Fruit fly (Drosophila melanogaster) whole organism, embryonic: Measurements from ENCODE around the gene gish.
A peak's percentile ranks its signal among the peaks of the same experiment; 100 is the strongest.

Experiments used
- Ada2b ChIP-seq: fragments of 200-800 bp; sonication (Bioruptor generic); IDR thresholded peaks from 2 replicates; pipeline ENCODE4 v1.3.6; 2022; ENCODE audit warnings: missing biosample characterization, missing genetic modification characterization
- Asciz ChIP-seq: fragments of 200-800 bp; sonication (Bioruptor generic); optimal IDR thresholded peaks from 2 replicates; lab custom pipeline; 2017; ENCODE audit warnings: missing biosample characterization, mild to moderate bottlenecking, missing genetic modification characterization, missing genetic modification reagents
- Awh ChIP-seq: fragments of 200-800 bp; sonication (Bioruptor generic); IDR thresholded peaks from 2 replicates; pipeline ENCODE4, ENCODE4 v1.3.6; 2022; ENCODE audit warnings: missing biosample characterization, missing genetic modification characterization
- BtbVII ChIP-seq: fragments of 200-800 bp; sonication (Bioruptor generic); optimal IDR thresholded peaks from 3 replicates; lab custom pipeline; 2017; ENCODE audit warnings: missing biosample characterization, mild to moderate bottlenecking, missing genetic modification characterization
- CG10321 ChIP-seq: fragments of 200-800 bp; sonication (Bioruptor generic); IDR thresholded peaks from 2 replicates; pipeline ENCODE4 v1.3.6; 2022; ENCODE audit warnings: missing biosample characterization, missing genetic modification characterization
- CG11504 ChIP-seq: fragments of 200-800 bp; sonication (Bioruptor generic); optimal IDR thresholded peaks from 3 replicates; lab custom pipeline; 2019; ENCODE audit warnings: missing biosample characterization, mild to moderate bottlenecking, missing genetic modification characterization, moderate library complexity
- CG12155 ChIP-seq: fragments of 200-800 bp; sonication (Bioruptor generic); optimal IDR thresholded peaks from 3 replicates; lab custom pipeline; 2016; ENCODE audit warnings: missing biosample characterization, missing genetic modification characterization
- CG12219 ChIP-seq: fragments of 200-800 bp; sonication (Bioruptor generic); optimal IDR thresholded peaks from 3 replicates; lab custom pipeline; 2018; ENCODE audit warnings: missing biosample characterization, mild to moderate bottlenecking, missing genetic modification characterization
- CG13624 ChIP-seq: fragments of 200-800 bp; sonication (Bioruptor generic); optimal IDR thresholded peaks from 2 replicates; lab custom pipeline; 2016; ENCODE audit warnings: missing biosample characterization, missing genetic modification characterization
- CG13775 ChIP-seq: fragments of 200-800 bp; sonication (Bioruptor generic); optimal IDR thresholded peaks from 3 replicates; lab custom pipeline; 2017; ENCODE audit warnings: missing biosample characterization, mild to moderate bottlenecking, missing genetic modification characterization
- CG15269 ChIP-seq: fragments of 200-800 bp; sonication (Bioruptor generic); optimal IDR thresholded peaks from 2 replicates; lab custom pipeline; 2018; ENCODE audit warnings: missing biosample characterization, mild to moderate bottlenecking, missing genetic modification characterization, moderate library complexity
- CG2116 ChIP-seq: fragments of 200-800 bp; sonication (Bioruptor generic); optimal IDR thresholded peaks from 3 replicates; lab custom pipeline; 2018; ENCODE audit warnings: missing biosample characterization, mild to moderate bottlenecking, missing genetic modification characterization
- CG3281 ChIP-seq: fragments of 200-800 bp; sonication (Bioruptor generic); optimal IDR thresholded peaks from 3 replicates; lab custom pipeline; 2017; ENCODE audit warnings: missing biosample characterization, mild to moderate bottlenecking, missing genetic modification characterization
- CG4820 ChIP-seq: fragments of 200-800 bp; sonication (Bioruptor generic); optimal IDR thresholded peaks from 3 replicates; lab custom pipeline; 2016; ENCODE audit warnings: missing biosample characterization, missing genetic modification characterization
- CG6854 ChIP-seq: fragments of 200-800 bp; sonication (Bioruptor generic); optimal IDR thresholded peaks from 3 replicates; lab custom pipeline; 2017; ENCODE audit warnings: missing biosample characterization, mild to moderate bottlenecking, missing genetic modification characterization
- CG7963 ChIP-seq: fragments of 200-800 bp; sonication (Bioruptor generic); IDR thresholded peaks from 3 replicates; pipeline ENCODE4 v1.3.6; 2022; ENCODE audit warnings: missing biosample characterization, missing genetic modification characterization; ENCODE audit not compliant: partially characterized antibody
- CG8281 ChIP-seq: fragments of 200-800 bp; sonication (Bioruptor generic); optimal IDR thresholded peaks from 2 replicates; lab custom pipeline; 2018; ENCODE audit warnings: missing biosample characterization, mild to moderate bottlenecking, missing genetic modification characterization, moderate library complexity
- CG8359 ChIP-seq: fragments of 200-800 bp; sonication (Bioruptor generic); optimal IDR thresholded peaks from 2 replicates; lab custom pipeline; 2017; ENCODE audit warnings: missing biosample characterization, mild to moderate bottlenecking, missing genetic modification characterization, borderline replicate concordance
- CHES-1-like ChIP-seq: fragments of 200-800 bp; sonication (Bioruptor generic); optimal IDR thresholded peaks from 2 replicates; lab custom pipeline; 2016; ENCODE audit warnings: missing biosample characterization, missing genetic modification characterization
- D19A ChIP-seq: fragments of 200-800 bp; optimal IDR thresholded peaks from 3 replicates; lab custom pipeline; 2019; ENCODE audit warnings: missing biosample characterization, mild to moderate bottlenecking, missing genetic modification characterization, moderate library complexity
- Dek ChIP-seq: fragments of 200-800 bp; sonication (Bioruptor generic); optimal IDR thresholded peaks from 3 replicates; lab custom pipeline; 2019; ENCODE audit warnings: missing biosample characterization, mild to moderate bottlenecking, missing genetic modification characterization, moderate library complexity
- Dip2 ChIP-seq: fragments of 200-800 bp; sonication (Bioruptor generic); IDR thresholded peaks from 2 replicates; pipeline ENCODE4 v1.3.6; 2022; ENCODE audit warnings: missing biosample characterization, missing genetic modification characterization
- Dip3 ChIP-seq: fragments of 200-800 bp; sonication (Bioruptor generic); optimal IDR thresholded peaks from 3 replicates; lab custom pipeline; 2016; ENCODE audit warnings: missing biosample characterization, missing genetic modification characterization
- Doc2 ChIP-seq: fragments of 200-800 bp; sonication (Bioruptor generic); IDR thresholded peaks from 2 replicates; pipeline ENCODE4 v1.3.6; 2022; ENCODE audit warnings: missing biosample characterization, missing genetic modification characterization
- Dref ChIP-seq: fragments of 200-800 bp; sonication (Bioruptor generic); IDR thresholded peaks from 2 replicates; pipeline ENCODE4 v1.3.6; 2022; ENCODE audit warnings: missing biosample characterization, missing genetic modification characterization
- ERR ChIP-seq: fragments of 200-800 bp; sonication (Bioruptor generic); optimal IDR thresholded peaks from 2 replicates; lab custom pipeline; 2016; ENCODE audit warnings: missing biosample characterization, missing genetic modification characterization
- Fer3 ChIP-seq: fragments of 200-800 bp; sonication (Bioruptor generic); optimal IDR thresholded peaks from 2 replicates; lab custom pipeline; 2018; ENCODE audit warnings: missing biosample characterization, mild to moderate bottlenecking, missing genetic modification characterization, moderate library complexity
- HLHmδ ChIP-seq: fragments of 200-800 bp; sonication (Bioruptor generic); optimal IDR thresholded peaks from 2 replicates; lab custom pipeline; 2018; ENCODE audit warnings: missing biosample characterization, mild to moderate bottlenecking, missing genetic modification characterization, moderate library complexity
- Lim3 ChIP-seq: fragments of 200-800 bp; sonication (Bioruptor generic); IDR thresholded peaks from 2 replicates; pipeline ENCODE4 v1.3.6; 2022; ENCODE audit warnings: missing biosample characterization, missing genetic modification characterization
- Nf-YB ChIP-seq: fragments of 200-800 bp; sonication (Bioruptor generic); optimal IDR thresholded peaks from 3 replicates; lab custom pipeline; 2019; ENCODE audit warnings: missing biosample characterization, mild to moderate bottlenecking, missing genetic modification characterization, moderate library complexity
- Nf-YC ChIP-seq: fragments of 200-800 bp; optimal IDR thresholded peaks from 3 replicates; lab custom pipeline; 2019; ENCODE audit warnings: missing biosample characterization, mild to moderate bottlenecking, missing genetic modification characterization, moderate library complexity
- Oaz ChIP-seq: fragments of 200-800 bp; sonication (Bioruptor generic); IDR thresholded peaks from 2 replicates; pipeline ENCODE4 v1.3.6; 2022; ENCODE audit warnings: missing biosample characterization, missing genetic modification characterization
- Optix ChIP-seq: fragments of 200-800 bp; sonication (Bioruptor generic); IDR thresholded peaks from 3 replicates; pipeline ENCODE4 v1.3.6; 2022; ENCODE audit warnings: missing biosample characterization, missing genetic modification characterization
- Vsx1 ChIP-seq: fragments of 200-800 bp; sonication (Bioruptor generic); optimal IDR thresholded peaks from 2 replicates; lab custom pipeline; 2017; ENCODE audit warnings: missing biosample characterization, mild to moderate bottlenecking, missing genetic modification characterization, missing genetic modification reagents
- ac ChIP-seq: fragments of 200-800 bp; sonication (Bioruptor generic); optimal IDR thresholded peaks from 3 replicates; lab custom pipeline; 2017; ENCODE audit warnings: missing biosample characterization, mild to moderate bottlenecking, missing genetic modification characterization
- ato ChIP-seq: fragments of 200-800 bp; sonication (Bioruptor generic); IDR thresholded peaks from 2 replicates; pipeline ENCODE4 v1.3.6; 2022; ENCODE audit warnings: missing biosample characterization, missing genetic modification characterization; ENCODE audit not compliant: partially characterized antibody
- btn ChIP-seq: fragments of 200-800 bp; sonication (Bioruptor generic); optimal IDR thresholded peaks from 2 replicates; lab custom pipeline; 2016; ENCODE audit warnings: missing biosample characterization, missing genetic modification characterization
- ci ChIP-seq: fragments of 200-800 bp; sonication (Bioruptor generic); IDR thresholded peaks from 3 replicates; pipeline ENCODE4 v1.3.6; 2022; ENCODE audit warnings: missing biosample characterization, missing genetic modification characterization
- exex ChIP-seq: fragments of 200-800 bp; sonication (Bioruptor generic); optimal IDR thresholded peaks from 4 replicates; lab custom pipeline; 2018; ENCODE audit warnings: missing biosample characterization, mild to moderate bottlenecking, missing genetic modification characterization, moderate library complexity
- fru ChIP-seq: fragments of >200 bp; optimal IDR thresholded peaks from 2 replicates; lab custom pipeline; 2017
- gsb-n ChIP-seq: fragments of 200-800 bp; sonication (Bioruptor generic); optimal IDR thresholded peaks from 3 replicates; lab custom pipeline; 2018; ENCODE audit warnings: missing biosample characterization, mild to moderate bottlenecking, missing genetic modification characterization
- kni ChIP-seq: fragments of 200-800 bp; sonication (Bioruptor generic); optimal IDR thresholded peaks from 3 replicates; lab custom pipeline; 2017; ENCODE audit warnings: mild to moderate bottlenecking, missing biosample characterization, missing genetic modification reagents, missing genetic modification characterization
- lab ChIP-seq: fragments of 200-800 bp; sonication (Bioruptor generic); optimal IDR thresholded peaks from 3 replicates; lab custom pipeline; 2017; ENCODE audit warnings: missing biosample characterization, missing genetic modification characterization, mild to moderate bottlenecking, moderate library complexity, missing genetic modification reagents
- mld ChIP-seq: fragments of 200-800 bp; sonication (Bioruptor generic); IDR thresholded peaks from 3 replicates; pipeline ENCODE4 v1.3.6; 2022; ENCODE audit warnings: missing biosample characterization, missing genetic modification characterization; ENCODE audit not compliant: partially characterized antibody
- oc ChIP-seq: fragments of 200-800 bp; sonication (Bioruptor generic); optimal IDR thresholded peaks from 2 replicates; lab custom pipeline; 2018; ENCODE audit warnings: missing biosample characterization, mild to moderate bottlenecking, missing genetic modification characterization, moderate library complexity
- otp ChIP-seq: fragments of 200-800 bp; sonication (Bioruptor generic); IDR thresholded peaks from 3 replicates; pipeline ENCODE4, ENCODE4 v1.3.6; 2022; ENCODE audit warnings: missing biosample characterization, missing genetic modification characterization
- ro ChIP-seq: fragments of 200-800 bp; sonication (Bioruptor generic); IDR thresholded peaks from 2 replicates; pipeline ENCODE4 v1.3.6; 2022; ENCODE audit warnings: missing biosample characterization, missing genetic modification characterization
- sd ChIP-seq: fragments of 200-800 bp; sonication (Bioruptor generic); optimal IDR thresholded peaks from 3 replicates; lab custom pipeline; 2018; ENCODE audit warnings: missing biosample characterization, mild to moderate bottlenecking, missing genetic modification characterization, moderate library complexity
- sens ChIP-seq: fragments of 200-800 bp; sonication (Bioruptor generic); peaks from one replicate; lab custom pipeline; 2016; ENCODE audit warnings: missing biosample characterization, missing genetic modification characterization
- shn ChIP-seq: fragments of 200-800 bp; sonication (Bioruptor generic); optimal IDR thresholded peaks from 3 replicates; lab custom pipeline; 2016; ENCODE audit warnings: missing biosample characterization, missing genetic modification characterization
- sug ChIP-seq: fragments of 200-800 bp; optimal IDR thresholded peaks from 2 replicates; lab custom pipeline; 2019; ENCODE audit warnings: missing biosample characterization, mild to moderate bottlenecking, missing genetic modification characterization, moderate library complexity
- yki ChIP-seq: fragments of >200 bp; optimal IDR thresholded peaks from 3 replicates; lab custom pipeline; 2018

gish gene

dm6 chr3R:16242461-16242934 lies 29.8 kb upstream of the gish start (continued):
- peak; percentile 22 for TF ChIP-seq CG15269
- TF ChIP-seq kni (GFP tag; lab: Kevin White, UChicago): peak; percentile 100
- peak; percentile 78 for TF ChIP-seq Nf-YC
- TF ChIP-seq gsb-n (tag; lab: Kevin White, UChicago): peak; percentile 26
- peak; percentile 86 for TF ChIP-seq sug (tag; lab: Kevin White, UChicago)
- no peak for TF ChIP-seq Dref (GFP tag; lab: Robert Waterston, UW)
- TF ChIP-seq ci (GFP tag; lab: Robert Waterston, UW): no peak
- no peak for TF ChIP-seq CG12219
- peak; percentile 54 for TF ChIP-seq ac
- TF ChIP-seq Oaz: no peak
- TF ChIP-seq D19A (tag; lab: Kevin White, UChicago): peak; percentile 49
- TF ChIP-seq shn: peak; percentile 36
- TF ChIP-seq CG8281 (tag; lab: Kevin White, UChicago): peak; percentile 20
- TF ChIP-seq ro (GFP tag; lab: Robert Waterston, UW): no peak
- peak; percentile 91 for TF ChIP-seq sd
- TF ChIP-seq CG13775: no peak
- TF ChIP-seq Dek: no peak
- TF ChIP-seq CG10321 (GFP tag; lab: Robert Waterston, UW): no peak
- peak; percentile 95 for TF ChIP-seq CG2116 (GFP tag; lab: Kevin White, UChicago)
- TF ChIP-seq CG13624 (GFP tag; lab: Kevin White, UChicago): peak; percentile 72
- no peak for TF ChIP-seq Dip2 (GFP tag; lab: Robert Waterston, UW)
- no peak for TF ChIP-seq Awh (GFP tag; lab: Robert Waterston, UW)
- no peak for TF ChIP-seq Optix (GFP tag; lab: Robert Waterston, UW)
- peak; percentile 34 for TF ChIP-seq CG11504 (tag; lab: Kevin White, UChicago)
- no peak for TF ChIP-seq Ada2b (GFP tag; lab: Robert Waterston, UW)
- TF ChIP-seq exex (tag; lab: Kevin White, UChicago): peak; percentile 10
- no peak for TF ChIP-seq Dip3 (GFP tag; lab: Kevin White, UChicago)
- TF ChIP-seq sens (GFP tag; lab: Kevin White, UChicago): peak; percentile 92
- peak; percentile 30 for TF ChIP-seq CG6854
- TF ChIP-seq btn (GFP tag; lab: Kevin White, UChicago): peak; percentile 26
- TF ChIP-seq Lim3: no peak
- peak; percentile 50 for TF ChIP-seq CG12155 (GFP tag; lab: Kevin White, UChicago)
- TF ChIP-seq CHES-1-like (GFP tag; lab: Kevin White, UChicago): peak; percentile 61
- TF ChIP-seq mld (GFP tag; lab: Robert Waterston, UW): no peak
- peak; percentile 46 for TF ChIP-seq Vsx1
- peak; percentile 10 for TF ChIP-seq Nf-YB (GFP tag; lab: Kevin White, UChicago)
- TF ChIP-seq yki (lab: Kevin White, UChicago): peak; percentile 87
- TF ChIP-seq Asciz (GFP tag; lab: Kevin White, UChicago): peak; percentile 8
- no peak for TF ChIP-seq CG4820
- TF ChIP-seq CG7963 (GFP tag; lab: Robert Waterston, UW): no peak
- TF ChIP-seq Fer3: no peak
- peak; percentile 85 for TF ChIP-seq lab (GFP tag; lab: Kevin White, UChicago)
- peak; percentile 36 for TF ChIP-seq CG3281
- TF ChIP-seq otp: no peak
- TF ChIP-seq CG8359: peak; percentile 4
- peak; percentile 80 for TF ChIP-seq ERR (GFP tag; lab: Kevin White, UChicago)
- no peak for TF ChIP-seq fru (lab: Kevin White, UChicago)
- peak; percentile 84 for TF ChIP-seq oc (tag; lab: Kevin White, UChicago)
- TF ChIP-seq BtbVII (GFP tag; lab: Kevin White, UChicago): peak; percentile 26
- TF ChIP-seq HLHmδ: peak; percentile 55
- TF ChIP-seq ato (GFP tag; lab: Robert Waterston, UW): no peak
- no peak for TF ChIP-seq Doc2
